Worm (Caenorhabditis elegans) whole organism, L1 larva: ENCODE measurements around the gene F16F9.1.

ENCODE experiments used
- egl-27 ChIP-seq, 2 experiments: fragments of 150-350 bp in 1 of 2; sonication (generic microtip); optimal IDR thresholded peaks; 3 replicates each; lab custom pipeline; 2017 to 2018; ENCODE audit warnings: missing biosample characterization in 2 of 2, missing genetic modification characterization in 2 of 2, missing genetic modification reagents in 2 of 2
- fos-1 ChIP-seq: fragments of 150-350 bp; optimal IDR thresholded peaks from 2 replicates; lab custom pipeline; 2014; ENCODE audit warnings: missing biosample characterization, missing genetic modification characterization
- lin-39 ChIP-seq: fragments of 150-350 bp; optimal IDR thresholded peaks from 2 replicates; lab custom pipeline; 2014; ENCODE audit warnings: missing biosample characterization, missing genetic modification reagents, missing genetic modification characterization
- lir-3 ChIP-seq: sonication (generic microtip); optimal IDR thresholded peaks from 2 replicates; lab custom pipeline; 2016; ENCODE audit warnings: mild to moderate bottlenecking, missing genetic modification characterization, moderate library complexity, missing compliant biosample characterization; ENCODE audit not compliant: poor library complexity
- nhr-11 ChIP-seq: fragments of 150-350 bp; optimal IDR thresholded peaks from 2 replicates; lab custom pipeline; 2014; ENCODE audit warnings: missing biosample characterization, missing genetic modification characterization
- nhr-237 ChIP-seq: fragments of 150-350 bp; optimal IDR thresholded peaks from 2 replicates; lab custom pipeline; 2014; ENCODE audit warnings: missing biosample characterization, missing genetic modification characterization
- nhr-28 ChIP-seq: fragments of 150-350 bp; optimal IDR thresholded peaks from 2 replicates; lab custom pipeline; 2014; ENCODE audit warnings: missing biosample characterization, missing genetic modification characterization
- nhr-77 ChIP-seq: fragments of 150-350 bp; optimal IDR thresholded peaks from 2 replicates; lab custom pipeline; 2014; ENCODE audit warnings: missing biosample characterization, missing genetic modification characterization
- tbx-2 ChIP-seq: sonication (generic microtip); optimal IDR thresholded peaks from 2 replicates; lab custom pipeline; 2016; ENCODE audit warnings: missing genetic modification characterization, missing compliant biosample characterization
- unc-62 ChIP-seq: fragments of 150-350 bp; optimal IDR thresholded peaks from 2 replicates; lab custom pipeline; 2014; ENCODE audit warnings: missing biosample characterization, missing genetic modification reagents, missing genetic modification characterization
- zag-1 ChIP-seq: fragments of 150-350 bp; optimal IDR thresholded peaks from 2 replicates; lab custom pipeline; 2014; ENCODE audit warnings: missing biosample characterization, missing genetic modification characterization
- zip-4 ChIP-seq: fragments of 200-800 bp; sonication (Bioruptor generic); optimal IDR thresholded peaks from 2 replicates; lab custom pipeline; 2018; ENCODE audit warnings: mild to moderate bottlenecking, missing genetic modification characterization, moderate library complexity, missing compliant biosample characterization
- ztf-4 ChIP-seq: fragments of 150-350 bp; optimal IDR thresholded peaks from 2 replicates; lab custom pipeline; 2014; ENCODE audit warnings: missing biosample characterization, missing genetic modification characterization

DNA sequence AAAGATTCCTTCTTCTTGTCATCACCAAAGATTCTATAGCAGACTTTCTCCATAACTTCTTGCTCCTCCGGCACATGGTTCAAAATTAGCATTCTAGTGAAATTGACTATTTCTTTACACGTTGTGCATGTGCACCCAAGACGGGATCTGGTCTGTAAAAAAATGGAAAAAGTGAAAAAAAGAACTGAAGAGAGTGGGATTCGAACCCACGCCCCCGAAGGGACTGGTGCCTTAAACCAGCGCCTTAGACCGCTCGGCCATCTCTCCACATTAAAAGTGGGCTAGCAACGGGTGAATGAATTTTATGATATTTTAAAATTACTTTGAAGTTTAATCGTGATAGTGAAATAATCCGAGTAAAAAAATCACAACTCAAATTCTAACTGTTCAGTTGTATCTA is 28.5 kb upstream of the F16F9.1 start:
- TF ChIP-seq nhr-77 (tag; lab: Kevin White, UChicago) (no peak), zip-4 (GFP tag; lab: Kevin White, UChicago) (no peak), tbx-2 (tag; lab: Kevin White, UChicago) (no peak), nhr-237 (tag; lab: Kevin White, UChicago) (no peak), unc-62 (no peak), nhr-11 (tag; lab: Kevin White, UChicago) (no peak), zag-1 (tag; lab: Kevin White, UChicago) (no peak), egl-27 (tag; optimal IDR thresholded peaks at IDR 0.05; lab: Kevin White, UChicago) (no peak), ztf-4 (tag; lab: Kevin White, UChicago) (no peak), nhr-28 (no peak), fos-1 (tag; lab: Kevin White, UChicago) (no peak), lin-39 (tag; lab: Kevin White, UChicago) (no peak), lir-3 (no peak)
